Worm (Caenorhabditis elegans): Measurements from ENCODE around the gene cest-25.

Gene cest-25

DNA sequence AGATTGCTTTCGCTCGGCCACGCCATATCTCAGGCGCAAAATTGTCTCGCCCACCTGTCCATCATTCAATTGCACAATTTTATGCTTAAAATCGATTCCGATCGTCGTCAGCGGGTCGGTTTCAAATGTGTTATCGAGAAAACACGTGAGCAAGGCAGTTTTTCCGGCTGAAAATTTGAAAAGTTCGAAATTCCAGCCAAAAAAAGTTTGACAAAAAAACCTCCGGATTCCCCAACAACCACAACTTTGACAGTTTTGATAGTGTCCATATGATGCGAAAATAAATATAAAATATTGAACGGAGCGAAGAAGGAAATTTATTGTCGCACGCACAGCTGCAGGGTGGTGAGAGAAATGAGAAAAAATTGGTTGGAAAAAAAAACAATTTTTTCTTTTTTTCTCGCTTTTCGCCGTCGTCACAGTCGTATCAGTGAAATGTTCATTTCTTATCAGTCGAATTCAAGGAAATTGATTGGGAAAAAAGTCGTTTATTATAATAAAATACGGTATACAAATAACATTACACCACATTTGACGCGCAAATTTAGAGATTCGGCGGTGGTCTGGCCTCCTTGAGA lies 5.6 kb downstream of the cest-25 start, which contains the start of gene Y71H2AM.12:
Y71H2AM.12 (minus strand) TSS at position 486 of the 578 bp plus-strand sequence.
- no peak for TF ChIP-seq nhr-237 (tag; optimal IDR thresholded peaks at IDR 0.05)
- TF ChIP-seq ama-1 (optimal IDR thresholded peaks at IDR 0.05), result no peak
- no peak for TF ChIP-seq nhr-25 (tag; optimal IDR thresholded peaks at IDR 0.05)
- TF ChIP-seq egl-27 (tag; optimal IDR thresholded peaks at IDR 0.05), result no peak
- peak; percentile 70 for TF ChIP-seq elt-2 (tag; optimal IDR thresholded peaks at IDR 0.05)
- TF ChIP-seq pqm-1 (tag; optimal IDR thresholded peaks at IDR 0.05), result no peak
- no peak for TF ChIP-seq elt-1 (tag; optimal IDR thresholded peaks at IDR 0.05)

DNA sequence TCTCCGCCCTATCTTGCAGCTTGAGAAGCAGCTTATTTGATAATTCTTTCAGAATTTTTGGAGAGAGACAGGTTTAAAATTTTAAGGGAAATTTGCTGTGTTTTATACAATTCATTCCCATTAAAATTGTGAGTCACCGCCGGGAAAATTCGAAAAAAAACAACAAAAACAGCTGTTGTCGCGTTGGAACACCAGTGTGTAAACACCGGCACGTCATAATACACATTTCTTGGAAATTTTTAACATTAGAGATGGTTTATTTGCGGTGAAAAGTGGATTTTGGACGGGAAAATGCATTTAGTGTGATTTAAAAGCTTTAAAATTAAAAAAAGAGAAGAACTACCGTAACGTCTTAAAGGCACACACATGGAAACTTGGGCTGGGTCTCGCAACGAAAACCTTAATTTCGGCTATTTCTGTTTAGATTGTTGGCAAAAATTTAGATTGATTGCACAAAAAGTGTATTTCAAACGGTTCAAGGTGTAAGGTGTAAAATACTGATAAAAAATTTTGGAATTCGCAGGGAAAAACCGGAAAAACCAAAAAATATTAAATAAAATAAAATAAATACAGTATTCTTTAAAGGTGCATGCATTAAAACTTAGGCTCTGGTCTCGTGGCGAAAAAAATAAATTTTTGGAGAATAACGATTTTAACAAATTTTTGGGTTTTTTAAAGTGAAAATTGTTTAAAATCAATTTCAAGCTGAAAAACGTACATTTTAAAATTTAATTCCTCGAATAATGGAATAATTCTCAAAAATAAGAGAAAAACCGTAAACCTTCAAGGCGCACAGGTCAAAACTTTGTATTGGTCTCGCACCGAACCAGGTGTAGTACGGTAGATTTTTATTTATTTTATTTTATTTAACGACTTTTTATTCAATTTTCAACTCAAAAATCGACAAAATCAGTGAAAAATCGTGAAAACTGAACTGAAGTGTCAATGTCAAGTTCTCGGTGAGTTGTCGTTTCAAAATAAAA lies 13.8 kb downstream of the cest-25 start, which contains the start of gene cosa-1:
cosa-1 (plus strand) TSS at position 896 of the 983 bp plus-strand sequence.
- TF ChIP-seq pqm-1 (tag; optimal IDR thresholded peaks at IDR 0.05) (peak; percentile 18), fkh-2 (tag; optimal IDR thresholded peaks at IDR 0.05) (no peak), unc-62 (GFP tag; optimal IDR thresholded peaks at IDR 0.05) (no peak), pha-4 (tag; optimal IDR thresholded peaks at IDR 0.05) (peak; percentile 27), sea-2 (GFP tag; optimal IDR thresholded peaks at IDR 0.05) (no peak), nhr-76 (tag; optimal IDR thresholded peaks at IDR 0.05) (no peak), lsy-12 (tag; optimal IDR thresholded peaks at IDR 0.05) (no peak), fos-1 (tag; optimal IDR thresholded peaks at IDR 0.05) (no peak), elt-1 (tag; optimal IDR thresholded peaks at IDR 0.05) (no peak), nhr-43 (tag; optimal IDR thresholded peaks at IDR 0.05; ENCODE audit: poor library complexity, severe bottlenecking) (no peak), nfya-1 (tag; optimal IDR thresholded peaks at IDR 0.05; ENCODE audit: insufficient read depth) (peak; percentile 4), daf-12 (tag; optimal IDR thresholded peaks at IDR 0.05) (no peak), skn-1 (tag; optimal IDR thresholded peaks at IDR 0.05) (no peak), eor-1 (tag; optimal IDR thresholded peaks at IDR 0.05) (no peak), ceh-9 (tag; optimal IDR thresholded peaks at IDR 0.05) (no peak), nhr-25 (tag; optimal IDR thresholded peaks at IDR 0.05) (no peak), aly-2 (tag; optimal IDR thresholded peaks at IDR 0.05) (no peak), ZK546.5 (tag; optimal IDR thresholded peaks at IDR 0.05) (no peak)

DNA sequence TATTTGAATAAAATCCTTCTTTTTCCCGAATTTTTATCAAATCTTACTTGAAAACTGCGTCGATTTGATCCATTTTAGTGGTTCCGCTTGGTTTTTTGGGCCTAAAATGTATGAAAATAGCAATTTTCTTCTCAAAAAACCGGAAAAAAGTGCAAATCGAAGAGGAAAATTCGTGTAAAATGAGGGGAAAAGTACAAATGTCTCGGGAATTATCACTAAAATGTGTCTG lies 14.4 kb downstream of the cest-25 start, which contains the start of gene Y71H2AM.11:
Y71H2AM.11 (minus strand) TSS at position 101 of the 229 bp plus-strand sequence.
- no peak for TF ChIP-seq fkh-10 (GFP tag; optimal IDR thresholded peaks at IDR 0.05)
- no peak for TF ChIP-seq egl-5 (tag; optimal IDR thresholded peaks at IDR 0.05)
- no peak for TF ChIP-seq nhr-11 (tag; optimal IDR thresholded peaks at IDR 0.05)
- TF ChIP-seq fos-1 (tag; optimal IDR thresholded peaks at IDR 0.05), result no peak
- no peak for TF ChIP-seq eor-1 (tag; optimal IDR thresholded peaks at IDR 0.05)
- TF ChIP-seq snpc-4 (tag; optimal IDR thresholded peaks at IDR 0.05), result no peak
- TF ChIP-seq nhr-12 (tag; optimal IDR thresholded peaks at IDR 0.05), result no peak
- TF ChIP-seq aly-2 (tag; optimal IDR thresholded peaks at IDR 0.05), result no peak
- no peak for TF ChIP-seq hmg-11 (tag; optimal IDR thresholded peaks at IDR 0.05)
- no peak for TF ChIP-seq nhr-76 (tag; optimal IDR thresholded peaks at IDR 0.05)
- no peak for TF ChIP-seq ceh-28 (tag; optimal IDR thresholded peaks at IDR 0.05)
- no peak for TF ChIP-seq unc-62 (GFP tag; optimal IDR thresholded peaks at IDR 0.05)
- TF ChIP-seq mml-1 (tag; optimal IDR thresholded peaks at IDR 0.05), result no peak
- no peak for TF ChIP-seq lsy-12 (tag; optimal IDR thresholded peaks at IDR 0.05)
- no peak for TF ChIP-seq nfya-1 (tag; optimal IDR thresholded peaks at IDR 0.05; ENCODE audit: insufficient read depth)
- TF ChIP-seq mdl-1 (tag; optimal IDR thresholded peaks at IDR 0.05), result no peak
- no peak for TF ChIP-seq ztf-11 (tag; optimal IDR thresholded peaks at IDR 0.05)
- TF ChIP-seq nhr-25 (tag; optimal IDR thresholded peaks at IDR 0.05), result no peak
- no peak for TF ChIP-seq ceh-82 (tag; optimal IDR thresholded peaks at IDR 0.05)

DNA sequence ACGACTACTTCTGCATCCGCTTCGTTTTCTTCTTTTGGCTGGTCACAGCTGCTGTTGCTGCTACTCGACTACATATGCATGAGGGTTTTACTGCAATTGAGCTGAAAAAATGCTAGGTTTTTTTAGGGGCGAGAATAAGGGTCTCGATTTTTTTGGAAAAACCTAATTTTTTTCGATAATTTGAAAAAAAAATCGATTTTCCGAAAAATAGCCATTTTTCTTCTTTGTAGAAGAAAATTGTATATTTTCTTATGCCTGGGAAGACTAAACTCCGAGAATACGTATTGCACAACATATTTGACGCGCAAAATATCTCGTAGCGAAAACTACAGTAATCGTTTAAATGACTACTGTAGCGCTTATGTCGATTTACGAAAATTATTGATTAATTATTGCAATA lies 22.8 kb downstream of the cest-25 start, which contains the start of gene tmem-132:
tmem-132 (minus strand) TSS at position 101 of the 400 bp plus-strand sequence.
- TF ChIP-seq ama-1 (optimal IDR thresholded peaks at IDR 0.05) (no peak), hmg-11 (tag; optimal IDR thresholded peaks at IDR 0.05) (peak; percentile 21)

All from whole organism, L3 larva.